Fruit fly (Drosophila melanogaster) whole organism: ENCODE results near the gene sinu.

Experiments used
- CG8478 ChIP-seq: fragments of >200 bp; optimal IDR thresholded peaks from 2 replicates; lab custom pipeline; 2018; ENCODE audit warnings: inconsistent platforms
- Dll ChIP-seq: fragments of >200 bp; optimal IDR thresholded peaks from 2 replicates; lab custom pipeline; 2017
- EcR ChIP-seq, 2 experiments: fragments of >200 bp; optimal IDR thresholded peaks; 2 replicates each; lab custom pipeline; 2017; ENCODE audit warnings: missing biosample characterization in 2 of 2, missing genetic modification characterization in 2 of 2, missing genetic modification reagents in 2 of 2
- pan ChIP-seq: fragments of >200 bp; optimal IDR thresholded peaks from 2 replicates; lab custom pipeline; 2017
- psq ChIP-seq: fragments of >200 bp; optimal IDR thresholded peaks from 2 replicates; lab custom pipeline; 2017
- usp ChIP-seq: fragments of >200 bp; optimal IDR thresholded peaks from 2 replicates; lab custom pipeline; 2017; ENCODE audit warnings: missing biosample characterization, missing genetic modification characterization, mixed read lengths

sinu gene

DNA sequence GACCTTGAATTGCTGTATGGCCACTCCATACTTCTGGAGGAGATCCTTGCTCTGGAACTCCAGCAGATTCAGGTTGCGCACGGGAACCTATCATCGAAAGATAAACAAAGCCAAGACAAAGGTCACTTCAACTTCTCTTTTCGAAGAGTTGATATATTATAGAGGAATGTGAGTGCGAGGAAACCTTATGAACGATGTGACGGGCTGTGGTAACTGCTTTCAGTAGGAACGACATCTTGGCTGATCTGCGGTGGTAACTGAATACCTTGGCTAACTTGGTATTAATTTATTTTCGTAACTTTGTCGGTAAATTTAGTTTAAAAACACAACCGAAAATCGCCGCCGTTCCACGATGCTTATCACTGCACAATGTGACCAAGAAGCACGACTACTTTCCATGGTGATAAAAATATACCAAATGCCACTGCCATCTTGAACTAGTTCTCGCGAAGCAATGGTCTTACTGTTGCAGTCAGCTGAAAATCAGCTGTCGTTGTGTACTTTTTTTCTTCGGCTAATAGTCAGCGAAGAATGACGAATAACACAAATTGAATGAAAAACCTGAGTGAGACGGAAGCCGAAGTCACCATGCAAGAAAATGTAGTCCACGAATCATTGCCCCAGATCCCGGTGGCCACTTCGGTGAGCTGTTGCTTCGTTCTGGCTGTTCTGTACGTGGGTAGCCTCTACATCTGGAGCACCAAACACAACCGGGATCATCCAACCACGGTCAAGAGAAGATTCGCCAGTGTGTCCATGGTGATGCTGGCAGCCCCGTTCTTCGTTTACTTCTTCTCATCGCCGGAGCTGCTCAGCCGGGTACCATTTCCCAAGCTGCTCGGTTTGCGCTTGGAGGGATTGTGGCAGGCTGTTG, 2.1 kb upstream of the sinu start, which contains the start of the genes ScsbetaG and Sras:
ScsbetaG (minus strand) TSS at position 383 of the 874 bp plus-strand sequence.
Sras (plus strand) TSS at position 466 of the 874 bp plus-strand sequence.
- TF ChIP-seq CG8478 (no peak), psq (lab: Kevin White, UChicago) (no peak), Dll (lab: Kevin White, UChicago) (no peak), usp (GFP tag; lab: Kevin White, UChicago) (no peak), EcR (GFP tag; optimal IDR thresholded peaks at IDR 0.05; lab: Kevin White, UChicago) (no peak), pan (no peak)

- no peak for TF ChIP-seq CG8478
Measured at dm6 chr3L:5562584-5562983, 1.2 kb upstream of the sinu start.

DNA sequence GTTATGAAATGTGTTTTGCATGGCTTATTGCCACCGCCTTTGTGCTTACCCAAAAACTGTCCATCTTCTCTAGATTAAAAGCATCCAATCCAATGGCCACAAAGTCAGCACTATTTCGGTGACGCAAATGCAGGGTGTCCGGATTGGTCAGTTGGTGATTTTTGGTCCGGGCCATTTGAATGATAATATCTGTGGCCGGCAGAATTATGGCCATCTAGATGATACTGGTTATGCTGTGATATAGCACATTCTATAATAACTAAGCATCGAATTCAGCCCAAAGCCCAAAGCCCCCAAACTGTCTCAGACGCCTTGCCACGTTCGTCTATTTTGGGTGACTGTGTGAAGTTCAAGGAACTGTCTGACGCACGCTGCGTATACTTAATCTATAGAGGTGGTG, 5.2 kb downstream of the sinu start:
- TF ChIP-seq pan (no peak), EcR (GFP tag; optimal IDR thresholded peaks at IDR 0.05; lab: Kevin White, UChicago) (no peak), Dll (lab: Kevin White, UChicago) (no peak), CG8478 (no peak), psq (lab: Kevin White, UChicago) (no peak), usp (GFP tag; lab: Kevin White, UChicago) (no peak)

DNA sequence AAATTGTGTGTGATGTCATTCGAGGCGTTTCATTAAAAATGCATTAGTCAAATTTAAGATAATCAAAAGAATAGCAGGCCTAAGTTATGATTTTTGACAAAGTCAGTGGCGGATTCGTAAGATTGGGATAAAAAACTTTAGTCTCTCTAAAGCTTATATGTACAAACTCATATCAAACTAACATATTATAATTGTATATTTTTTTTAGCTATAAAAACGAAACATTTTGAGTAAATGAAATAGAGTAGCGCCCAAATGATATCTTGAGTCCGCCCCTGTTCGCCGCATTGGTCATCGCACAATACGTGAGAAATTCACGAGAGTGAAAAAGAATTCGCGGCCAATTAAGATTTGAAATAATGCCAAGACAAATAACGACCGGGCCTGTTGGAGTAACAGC, 7.0 kb downstream of the sinu start:
- TF ChIP-seq Dll (lab: Kevin White, UChicago) (no peak), pan (no peak), EcR (GFP tag; optimal IDR thresholded peaks at IDR 0.05; lab: Kevin White, UChicago) (no peak), usp (GFP tag; lab: Kevin White, UChicago) (no peak), psq (lab: Kevin White, UChicago) (no peak), CG8478 (no peak)

- TF ChIP-seq pan (no peak), EcR (GFP tag; optimal IDR thresholded peaks at IDR 0.05; lab: Kevin White, UChicago) (no peak), Dll (lab: Kevin White, UChicago) (no peak), psq (lab: Kevin White, UChicago) (no peak)
Measured at dm6 chr3L:5553717-5554116, 7.7 kb downstream of the sinu start.

DNA sequence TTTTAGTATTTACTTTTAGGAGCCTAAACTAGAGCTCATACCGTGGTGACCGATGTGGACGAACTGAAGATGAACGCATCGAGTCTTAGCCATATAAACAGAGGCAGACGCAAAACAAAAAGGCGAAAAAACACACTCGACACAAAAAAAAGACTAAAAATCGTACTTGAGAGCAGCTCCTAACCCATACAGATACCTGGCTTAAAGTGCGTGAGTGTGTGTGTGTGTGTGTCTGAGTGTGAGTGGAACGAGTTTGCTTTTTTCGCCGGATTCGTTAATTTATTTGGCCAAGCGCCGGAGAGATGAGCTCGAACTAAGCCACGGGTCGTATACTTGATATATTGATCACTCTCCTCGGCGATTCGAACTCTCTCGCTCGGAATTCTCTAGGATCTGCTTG, 10.3 kb downstream of the sinu start, which contains the start of gene frm:
frm (minus strand) TSS at position 73 of the 400 bp plus-strand sequence.
- TF ChIP-seq EcR (GFP tag; optimal IDR thresholded peaks at IDR 0.05; lab: Kevin White, UChicago) (no peak), pan (no peak), CG8478 (no peak), psq (lab: Kevin White, UChicago) (no peak), usp (GFP tag; lab: Kevin White, UChicago) (no peak), Dll (lab: Kevin White, UChicago) (no peak)

- no peak for TF ChIP-seq pan
- TF ChIP-seq EcR (GFP tag; optimal IDR thresholded peaks at IDR 0.05; lab: Kevin White, UChicago): no peak
- TF ChIP-seq usp (GFP tag; lab: Kevin White, UChicago): no peak
- no peak for TF ChIP-seq psq (lab: Kevin White, UChicago)
- TF ChIP-seq CG8478: no peak
- no peak for TF ChIP-seq Dll (lab: Kevin White, UChicago)
Measured at dm6 chr3L:5548524-5549084, 12.8 kb downstream of the sinu start.

- TF ChIP-seq EcR (GFP tag; optimal IDR thresholded peaks at IDR 0.05; lab: Kevin White, UChicago) (no peak), usp (GFP tag; lab: Kevin White, UChicago) (no peak), CG8478 (no peak), pan (no peak), Dll (lab: Kevin White, UChicago) (no peak), psq (lab: Kevin White, UChicago) (no peak)
Measured at dm6 chr3L:5542772-5543371, 18.5 kb downstream of the sinu start.

dm6 chr3L:5540637-5541241, 20.7 kb downstream of the sinu start:
- TF ChIP-seq pan: no peak
- peak; percentile 14 for TF ChIP-seq Dll (lab: Kevin White, UChicago)

- peak in 1 of 2 experiments; percentile 6 for TF ChIP-seq EcR (GFP tag; optimal IDR thresholded peaks at IDR 0.05; lab: Kevin White, UChicago)
- TF ChIP-seq CG8478: no peak
Measured at dm6 chr3L:5535659-5536058, 25.7 kb downstream of the sinu start, which contains the start of gene CG13285. Gene CG13285 (minus strand): TSS chr3L:5535759.

dm6 chr3L:5534253-5534652, 27.1 kb downstream of the sinu start:
- TF ChIP-seq EcR (GFP tag; optimal IDR thresholded peaks at IDR 0.05; lab: Kevin White, UChicago): no peak
- TF ChIP-seq psq (lab: Kevin White, UChicago): no peak
- no peak for TF ChIP-seq usp (GFP tag; lab: Kevin White, UChicago)
- TF ChIP-seq CG8478: no peak
- no peak for TF ChIP-seq Dll (lab: Kevin White, UChicago)
- TF ChIP-seq pan: no peak

DNA sequence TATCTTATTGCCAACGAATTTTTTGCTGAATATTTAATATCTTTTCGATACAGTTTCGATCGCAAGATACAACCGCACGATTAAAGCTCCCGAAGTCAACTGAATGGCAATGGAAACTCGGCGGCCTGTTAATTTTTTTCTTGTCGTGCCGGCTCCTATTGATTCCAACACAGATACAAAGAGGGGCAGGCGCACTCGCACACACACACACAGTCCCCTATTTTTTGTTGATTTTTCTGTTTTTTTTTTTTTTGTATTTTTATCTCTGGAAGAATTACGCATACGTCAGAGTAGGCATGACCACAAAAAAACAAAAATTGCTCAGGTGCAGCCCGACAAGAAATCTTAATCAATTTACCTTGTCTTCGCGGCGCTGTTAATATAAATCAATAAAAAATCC, 32.2 kb downstream of the sinu start, which contains the start of gene Lkr:
Lkr (minus strand) TSS at position 101 of the 400 bp plus-strand sequence.
- no peak for TF ChIP-seq psq (lab: Kevin White, UChicago)
- TF ChIP-seq pan: no peak
- TF ChIP-seq EcR (GFP tag; optimal IDR thresholded peaks at IDR 0.05; lab: Kevin White, UChicago): no peak
- no peak for TF ChIP-seq CG8478
